Fruit fly (Drosophila melanogaster) whole organism, wandering third instar larva: ENCODE data around the gene CG13392.

Experiments
- Abd-B ChIP-seq: fragments of >200 bp; optimal IDR thresholded peaks from 2 replicates; lab custom pipeline; 2017; ENCODE audit warnings: missing biosample characterization, missing genetic modification characterization
- Dfd ChIP-seq: fragments of >200 bp; optimal IDR thresholded peaks from 2 replicates; lab custom pipeline; 2017; ENCODE audit warnings: missing biosample characterization, missing genetic modification characterization
- Dif ChIP-seq: fragments of 200-275, 200-300 bp; sonication (Bioruptor generic); optimal IDR thresholded peaks from 2 replicates; lab custom pipeline; 2018; ENCODE audit warnings: missing biosample characterization, missing genetic modification characterization; ENCODE audit not compliant: partially characterized antibody
- GATAd ChIP-seq: sonication (Bioruptor generic); optimal IDR thresholded peaks from 2 replicates; lab custom pipeline; 2016; ENCODE audit warnings: missing biosample characterization, missing genetic modification characterization
- Hnf4 ChIP-seq: fragments of 200-800 bp; sonication (Bioruptor generic); optimal IDR thresholded peaks from 2 replicates; lab custom pipeline; 2016; ENCODE audit warnings: missing biosample characterization, mild to moderate bottlenecking, missing genetic modification characterization
- Hr83 ChIP-seq: fragments of 200-300 bp; sonication (Bioruptor generic); optimal IDR thresholded peaks from 2 replicates; lab custom pipeline; 2016; ENCODE audit warnings: missing biosample characterization, mild to moderate bottlenecking, missing genetic modification characterization, moderate library complexity; ENCODE audit not compliant: poor library complexity, severe bottlenecking
- Jra ChIP-seq: sonication (Bioruptor generic); optimal IDR thresholded peaks from 2 replicates; lab custom pipeline; 2016; ENCODE audit warnings: missing biosample characterization, missing genetic modification characterization
- Mio ChIP-seq: sonication (Bioruptor generic); optimal IDR thresholded peaks from 2 replicates; lab custom pipeline; 2016; ENCODE audit warnings: missing biosample characterization, missing genetic modification characterization
- Myc ChIP-seq: fragments of >200 bp; optimal IDR thresholded peaks from 2 replicates; lab custom pipeline; 2017
- OdsH ChIP-seq: fragments of 200-800 bp; sonication (Bioruptor generic); optimal IDR thresholded peaks from 2 replicates; lab custom pipeline; 2016; ENCODE audit warnings: missing biosample characterization, mild to moderate bottlenecking, missing genetic modification characterization
- Rel ChIP-seq, 2 experiments: fragments of 200-800 bp; sonication (Bioruptor generic) in 1 of 2; optimal IDR thresholded peaks; 2 replicates in 1 of 2; 3 replicates in 1 of 2; lab custom pipeline; 2016 to 2019; ENCODE audit warnings: mild to moderate bottlenecking in 2 of 2, missing biosample characterization in 2 of 2, missing genetic modification characterization in 2 of 2, moderate library complexity in 1 of 2
- Sp1 ChIP-seq: fragments of 200-800 bp; sonication (Bioruptor generic); optimal IDR thresholded peaks from 3 replicates; lab custom pipeline; 2019; ENCODE audit warnings: missing biosample characterization, mild to moderate bottlenecking, missing genetic modification characterization, moderate library complexity
- Vsx2 ChIP-seq: fragments of 200-300, 225-300 bp; sonication (Bioruptor generic); optimal IDR thresholded peaks from 2 replicates; lab custom pipeline; 2018; ENCODE audit warnings: missing biosample characterization, missing genetic modification characterization; ENCODE audit not compliant: partially characterized antibody
- br ChIP-seq: fragments of 200-800 bp; sonication (Bioruptor generic); optimal IDR thresholded peaks from 2 replicates; lab custom pipeline; 2016; ENCODE audit warnings: missing biosample characterization, missing genetic modification characterization
- brk ChIP-seq: fragments of 200-800 bp; sonication (Bioruptor generic); optimal IDR thresholded peaks from 2 replicates; lab custom pipeline; 2016; ENCODE audit warnings: missing biosample characterization, mild to moderate bottlenecking, missing genetic modification characterization
- dl ChIP-seq, 2 experiments: fragments of 175-275, 200-275 bp in 1 of 2; fragments of 200-275 bp in 1 of 2; sonication (Bioruptor generic); optimal IDR thresholded peaks; lab custom pipeline; 2018; ENCODE audit warnings: mild to moderate bottlenecking in 2 of 2, missing biosample characterization in 2 of 2, missing genetic modification characterization in 2 of 2, moderate library complexity in 2 of 2; ENCODE audit not compliant: partially characterized antibody in 2 of 2, insufficient read depth in 1 of 2
- ey ChIP-seq: fragments of 200-800 bp; sonication (Bioruptor generic); optimal IDR thresholded peaks from 2 replicates; lab custom pipeline; 2016; ENCODE audit warnings: missing biosample characterization, missing genetic modification characterization
- foxo ChIP-seq, 2 experiments: fragments of 200-800 bp; sonication (Bioruptor generic); optimal IDR thresholded peaks; 2 replicates in 1 of 2; 3 replicates in 1 of 2; lab custom pipeline; 2016 to 2017; ENCODE audit warnings: missing biosample characterization in 2 of 2, missing genetic modification characterization in 2 of 2
- fru ChIP-seq: fragments of 200-800 bp; sonication (Bioruptor generic); optimal IDR thresholded peaks from 3 replicates; lab custom pipeline; 2016; ENCODE audit warnings: missing biosample characterization, mild to moderate bottlenecking, missing genetic modification characterization
- lola ChIP-seq: fragments of >200 bp; optimal IDR thresholded peaks from 2 replicates; lab custom pipeline; 2017; ENCODE audit warnings: missing biosample characterization, missing genetic modification characterization
- pan ChIP-seq: fragments of >200 bp; optimal IDR thresholded peaks from 2 replicates; lab custom pipeline; 2017
- psq ChIP-seq: fragments of 200-800 bp; sonication (Bioruptor generic); optimal IDR thresholded peaks from 3 replicates; lab custom pipeline; 2017; ENCODE audit warnings: missing biosample characterization, mild to moderate bottlenecking, missing genetic modification characterization, moderate library complexity
- rgr ChIP-seq: fragments of 200-800 bp; sonication (Bioruptor generic); optimal IDR thresholded peaks from 3 replicates; lab custom pipeline; 2016; ENCODE audit warnings: missing biosample characterization, mild to moderate bottlenecking, missing genetic modification characterization
- sage ChIP-seq: fragments of 200-800 bp; sonication (Bioruptor generic); optimal IDR thresholded peaks from 2 replicates; lab custom pipeline; 2016; ENCODE audit warnings: missing biosample characterization, mild to moderate bottlenecking, missing genetic modification characterization
- sv ChIP-seq: fragments of 200-800 bp; sonication (Bioruptor generic); optimal IDR thresholded peaks from 3 replicates; lab custom pipeline; 2016; ENCODE audit warnings: missing biosample characterization, missing genetic modification characterization
- usp ChIP-seq: fragments of >200 bp; optimal IDR thresholded peaks from 2 replicates; lab custom pipeline; 2017; ENCODE audit warnings: missing biosample characterization, missing genetic modification characterization
- woc ChIP-seq: sonication (Bioruptor generic); optimal IDR thresholded peaks from 2 replicates; lab custom pipeline; 2016; ENCODE audit warnings: missing biosample characterization, mild to moderate bottlenecking, missing genetic modification characterization

CG13392 gene

dm6 chr2L:8423460-8424089 is 41.0 kb upstream of the CG13392 start (continued):
- TF ChIP-seq dl (GFP tag; optimal IDR thresholded peaks at IDR 0.05; lab: Kevin White, UChicago; ENCODE audit: insufficient read depth in 1 of 2, partially characterized antibody in 2 of 2) (no peak), usp (GFP tag; lab: Kevin White, UChicago) (no peak)

DNA sequence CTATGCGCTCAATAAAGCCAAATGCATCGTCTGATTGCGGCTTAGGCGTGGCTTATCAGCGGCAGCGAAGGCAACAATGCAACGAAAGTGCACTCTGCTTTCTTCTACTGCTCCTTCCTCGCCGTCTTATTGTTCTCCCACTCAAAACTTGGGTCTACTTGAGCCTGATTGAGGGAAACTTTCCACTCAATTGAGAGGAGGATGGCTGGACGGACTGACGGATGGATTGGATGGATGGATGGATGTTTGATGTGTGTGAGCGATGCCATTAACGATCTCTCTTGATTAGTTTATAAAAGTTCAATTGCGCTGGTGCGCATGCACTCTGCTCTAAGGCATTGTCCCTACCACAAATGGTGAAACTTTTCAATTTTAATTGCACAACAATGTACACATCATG is 40.4 kb upstream of the CG13392 start:
- no peak for TF ChIP-seq brk (GFP tag; lab: Kevin White, UChicago)
- no peak for TF ChIP-seq Hnf4 (GFP tag; lab: Kevin White, UChicago)
- TF ChIP-seq woc (GFP tag; lab: Kevin White, UChicago): no peak
- TF ChIP-seq sv: no peak
- no peak for TF ChIP-seq rgr
- no peak for TF ChIP-seq fru (GFP tag; lab: Kevin White, UChicago)
- TF ChIP-seq sage (GFP tag; lab: Kevin White, UChicago): no peak
- no peak for TF ChIP-seq OdsH
- TF ChIP-seq Mio: no peak
- no peak for TF ChIP-seq Hr83 (GFP tag; lab: Kevin White, UChicago)
- TF ChIP-seq foxo (GFP tag; optimal IDR thresholded peaks at IDR 0.05; lab: Kevin White, UChicago): no peak
- no peak for TF ChIP-seq psq (GFP tag; lab: Kevin White, UChicago)
- TF ChIP-seq ey (GFP tag; lab: Kevin White, UChicago): no peak
- no peak for TF ChIP-seq lola (GFP tag; lab: Kevin White, UChicago)
- no peak for TF ChIP-seq Sp1 (GFP tag; lab: Kevin White, UChicago)
- TF ChIP-seq pan: no peak
- no peak for TF ChIP-seq br (GFP tag; lab: Kevin White, UChicago)
- no peak for TF ChIP-seq Jra (GFP tag; lab: Kevin White, UChicago)
- no peak for TF ChIP-seq usp (GFP tag; lab: Kevin White, UChicago)

DNA sequence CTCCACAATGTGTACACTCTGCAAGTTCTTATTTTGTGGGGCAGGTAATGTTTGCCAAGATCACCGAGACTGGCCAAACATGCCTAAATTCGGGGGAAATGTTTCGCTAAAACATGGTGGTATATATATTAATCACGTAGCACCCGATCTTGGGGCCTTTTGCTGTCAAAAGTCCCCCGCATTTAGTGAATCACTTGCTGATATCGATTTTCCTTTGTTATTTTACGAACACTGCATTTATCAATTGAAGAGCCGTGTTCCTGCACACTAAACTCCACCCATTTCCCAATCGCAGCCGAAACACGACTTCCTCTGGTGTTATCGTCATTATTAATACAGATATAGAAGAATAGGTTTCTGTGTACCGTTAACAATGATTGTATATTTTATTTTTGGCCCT is 39.1 kb upstream of the CG13392 start:
- no peak for TF ChIP-seq OdsH
- TF ChIP-seq brk (GFP tag; lab: Kevin White, UChicago): no peak
- TF ChIP-seq Rel (GFP tag; optimal IDR thresholded peaks at IDR 0.05; lab: Kevin White, UChicago): no peak
- TF ChIP-seq Rel (tag; optimal IDR thresholded peaks at IDR 0.05; lab: Kevin White, UChicago): peak; percentile 92
- no peak for TF ChIP-seq Hnf4 (GFP tag; lab: Kevin White, UChicago)
- TF ChIP-seq lola (GFP tag; lab: Kevin White, UChicago): no peak
- TF ChIP-seq, all 38 proteins: peak for 1

- TF ChIP-seq GATAd (GFP tag; lab: Kevin White, UChicago) (no peak), Dif (GFP tag; lab: Kevin White, UChicago) (peak; percentile 76), psq (GFP tag; lab: Kevin White, UChicago) (peak; percentile 59), Dfd (GFP tag; lab: Kevin White, UChicago) (no peak), brk (GFP tag; lab: Kevin White, UChicago) (no peak), Vsx2 (GFP tag; lab: Kevin White, UChicago) (peak; percentile 76), woc (GFP tag; lab: Kevin White, UChicago) (no peak), Abd-B (GFP tag; lab: Kevin White, UChicago) (no peak), dl (GFP tag; optimal IDR thresholded peaks at IDR 0.05; lab: Kevin White, UChicago; ENCODE audit: insufficient read depth in 1 of 2, partially characterized antibody in 2 of 2) (peak; percentile 31 to 83)
Measured at dm6 chr2L:8420259-8420930, 37.8 kb upstream of the CG13392 start.

- TF ChIP-seq Myc (lab: Kevin White, UChicago): no peak
- TF ChIP-seq Sp1 (GFP tag; lab: Kevin White, UChicago): peak; percentile 27
- peak; percentile 21 for TF ChIP-seq Dfd (GFP tag; lab: Kevin White, UChicago)
- peak in 1 of 2 experiments; percentile 24 for TF ChIP-seq dl (GFP tag; optimal IDR thresholded peaks at IDR 0.05; lab: Kevin White, UChicago; ENCODE audit: insufficient read depth in 1 of 2, partially characterized antibody in 2 of 2)
- peak; percentile 85 for TF ChIP-seq psq (GFP tag; lab: Kevin White, UChicago)
- TF ChIP-seq Rel (GFP tag; optimal IDR thresholded peaks at IDR 0.05; lab: Kevin White, UChicago): no peak
- peak; percentile 89 for TF ChIP-seq Rel (tag; optimal IDR thresholded peaks at IDR 0.05; lab: Kevin White, UChicago)
- TF ChIP-seq, all 38 proteins: peak for 5
Measured at dm6 chr2L:8419382-8419940, 36.9 kb upstream of the CG13392 start.
